Fruit fly (Drosophila melanogaster): ENCODE data around the gene CG7215.

Gene CG7215

DNA sequence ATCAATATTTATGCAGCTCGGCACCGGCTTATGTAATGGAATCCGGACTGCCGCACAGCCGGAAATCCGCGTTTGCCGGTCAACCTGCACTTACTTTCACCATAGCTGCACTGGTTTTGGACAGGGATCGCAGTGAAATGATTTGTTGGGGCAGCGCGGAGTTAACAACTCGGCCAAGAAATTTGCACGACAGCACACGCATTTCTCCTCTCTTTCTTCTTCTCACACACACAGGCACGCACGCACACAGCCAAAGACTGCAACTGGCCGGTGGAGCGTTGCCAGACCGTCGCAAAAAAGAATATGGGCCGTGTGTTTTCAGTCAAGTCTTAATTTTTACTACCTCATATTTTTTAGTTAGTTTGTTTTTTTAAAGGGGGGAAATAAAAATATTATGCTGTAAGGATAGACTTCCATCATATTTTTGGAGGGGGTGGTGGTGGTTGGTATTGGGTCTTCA lies 782 bp downstream of the CG7215 start (continued):
- TF ChIP-seq lov (optimal IDR thresholded peaks at IDR 0.05) (no peak), lov (GFP tag; IDR thresholded peaks at IDR 0.05) (no peak), nerfin-1 (tag; optimal IDR thresholded peaks at IDR 0.05) (peak; percentile 79), Dip3 (GFP tag; optimal IDR thresholded peaks at IDR 0.05) (no peak), CG10959 (GFP tag; IDR thresholded peaks at IDR 0.05) (no peak), Doc3 (GFP tag; IDR thresholded peaks at IDR 0.05; ENCODE audit: partially characterized antibody) (no peak), Med (GFP tag) (peak; percentile 73), CG11093 (GFP tag; IDR thresholded peaks at IDR 0.05) (no peak), ken (GFP tag; IDR thresholded peaks at IDR 0.05) (no peak), Ets97D (GFP tag; optimal IDR thresholded peaks at IDR 0.05) (no peak), CG33557 (GFP tag; optimal IDR thresholded peaks at IDR 0.05) (no peak), MESR4 (GFP tag; optimal IDR thresholded peaks at IDR 0.05) (peak; percentile 51), CG13424 (tag; optimal IDR thresholded peaks at IDR 0.05) (no peak), twi (tag; optimal IDR thresholded peaks at IDR 0.05) (no peak), HmgZ (tag; optimal IDR thresholded peaks at IDR 0.05) (no peak), HLH54F (GFP tag; optimal IDR thresholded peaks at IDR 0.05) (no peak)

DNA sequence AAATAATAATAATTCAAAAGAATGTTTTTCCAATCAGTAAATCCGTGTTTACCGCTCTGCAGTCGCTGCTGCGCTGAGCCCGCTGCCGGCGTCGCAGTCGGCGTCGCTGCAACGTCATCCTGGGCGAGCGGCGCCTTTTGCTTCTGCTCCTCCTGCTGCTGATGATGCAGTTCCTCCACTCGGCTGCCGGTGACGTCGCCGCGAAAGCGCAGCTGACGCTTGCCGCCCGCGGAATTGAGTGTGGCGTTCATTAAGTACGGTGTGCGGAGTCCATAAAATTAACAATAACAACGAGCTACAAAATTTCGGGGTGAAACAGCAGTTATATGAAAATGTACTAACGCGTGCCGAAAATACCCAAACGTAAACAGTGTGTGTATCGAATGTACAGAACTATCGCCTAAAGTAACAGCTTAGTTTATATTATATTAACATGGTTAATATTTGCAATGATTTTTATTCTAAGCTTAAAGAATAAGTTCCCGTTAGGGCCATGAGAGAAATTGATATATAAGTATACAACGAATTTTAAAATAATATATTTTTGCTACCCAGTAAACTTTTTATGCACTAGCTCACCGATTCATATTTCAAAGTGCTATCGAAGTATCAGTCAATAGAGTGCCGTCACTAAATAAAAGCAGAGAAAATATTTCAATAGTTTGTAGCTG lies 2.9 kb downstream of the CG7215 start, which contains the start of the genes CG7218 and Cbp20:
TSS of gene CG7218 (minus strand) at position 346 of the 671 bp plus-strand sequence.
TSS of gene Cbp20 (plus strand) at position 610 of the 671 bp plus-strand sequence.
- TF ChIP-seq so (GFP tag; IDR thresholded peaks at IDR 0.05): no peak
- peak; percentile 75 for TF ChIP-seq CG17829 (tag; optimal IDR thresholded peaks at IDR 0.05)
- peak; percentile 85 for TF ChIP-seq CG12391 (tag; optimal IDR thresholded peaks at IDR 0.05)
- TF ChIP-seq CG2875 (GFP tag; optimal IDR thresholded peaks at IDR 0.05): no peak
- no peak; the same call in 1 of the 2 replicates for TF ChIP-seq CG4404 (GFP tag; IDR thresholded peaks at IDR 0.05)
- peak; percentile 63 to 82 for TF ChIP-seq dpn (GFP tag; optimal IDR thresholded peaks at IDR 0.05)
- TF ChIP-seq pum (GFP tag; optimal IDR thresholded peaks at IDR 0.05): peak; percentile 41
- no peak for TF ChIP-seq p53 (GFP tag; optimal IDR thresholded peaks at IDR 0.05)
- peak; percentile 47 for TF ChIP-seq CG16863 (GFP tag; optimal IDR thresholded peaks at IDR 0.05)
- peak; percentile 73 for TF ChIP-seq CG9797 (GFP tag; optimal IDR thresholded peaks at IDR 0.05)
- TF ChIP-seq Blimp-1 (GFP tag; optimal IDR thresholded peaks at IDR 0.05): peak; percentile 54
- peak; percentile 69; the same call in 2 of the 3 replicates for TF ChIP-seq Aef1 (GFP tag; IDR thresholded peaks at IDR 0.05)
- peak; percentile 64 for TF ChIP-seq CG8924 (tag; optimal IDR thresholded peaks at IDR 0.05)
- TF ChIP-seq chinmo (GFP tag; IDR thresholded peaks at IDR 0.05; ENCODE audit: partially characterized antibody): peak; percentile 83; the same call in 2 of the 4 replicates
- no peak for TF ChIP-seq NK7.1 (GFP tag; optimal IDR thresholded peaks at IDR 0.05)
- no peak; the same call in 2 of the 3 replicates for TF ChIP-seq gce (GFP tag; IDR thresholded peaks at IDR 0.05)
- no peak for TF ChIP-seq ham (GFP tag; IDR thresholded peaks at IDR 0.05)
- TF ChIP-seq MBD-R2 (GFP tag; IDR thresholded peaks at IDR 0.05): peak; percentile 83
- peak; percentile 61 for TF ChIP-seq CG13296 (GFP tag; optimal IDR thresholded peaks at IDR 0.05)
- peak; percentile 91 for TF ChIP-seq row (GFP tag; IDR thresholded peaks at IDR 0.05)
- TF ChIP-seq dmrt99B (tag; optimal IDR thresholded peaks at IDR 0.05): peak; percentile 52
- no peak for TF ChIP-seq ftz-f1 (GFP tag; optimal IDR thresholded peaks at IDR 0.05)
- TF ChIP-seq pfk (GFP tag; optimal IDR thresholded peaks at IDR 0.05): no peak
- TF ChIP-seq CG14860 (GFP tag; IDR thresholded peaks at IDR 0.05; ENCODE audit: partially characterized antibody): peak; percentile 68; the same call in 1 of the 3 replicates
- peak; percentile 10 for TF ChIP-seq gro (GFP tag; optimal IDR thresholded peaks at IDR 0.05)
- peak; percentile 91 for TF ChIP-seq CG13287 (GFP tag; IDR thresholded peaks at IDR 0.05; ENCODE audit: partially characterized antibody)
- TF ChIP-seq CG18764 (GFP tag; optimal IDR thresholded peaks at IDR 0.05): peak; percentile 47
- no peak for TF ChIP-seq Tbp (GFP tag; optimal IDR thresholded peaks at IDR 0.05)
- 0 out of 3 replicates have a peak, but pooled peaks have one; percentile 8 for TF ChIP-seq CG11695 (GFP tag; IDR thresholded peaks at IDR 0.05)
- TF ChIP-seq CG12299 (tag; optimal IDR thresholded peaks at IDR 0.05): peak; percentile 48
- peak; percentile 43 for TF ChIP-seq CG8388 (GFP tag; optimal IDR thresholded peaks at IDR 0.05)
- TF ChIP-seq ind (GFP tag; optimal IDR thresholded peaks at IDR 0.05): peak; percentile 78
- TF ChIP-seq CG6854 (GFP tag; optimal IDR thresholded peaks at IDR 0.05): no peak
